Worm (Caenorhabditis elegans): ENCODE data around the gene cbp-2.

ce11 chrIII:9941020-9941674, 18.2 kb downstream of the cbp-2 start, which contains the start of the genes K03H1.9 and K03H1.12:
- TF ChIP-seq snpc-4 (tag; optimal IDR thresholded peaks at IDR 0.05) = no peak
- no peak for TF ChIP-seq ceh-28 (tag; optimal IDR thresholded peaks at IDR 0.05)
- no peak for TF ChIP-seq fkh-2 (tag; optimal IDR thresholded peaks at IDR 0.05)
- no peak for TF ChIP-seq fos-1 (tag; optimal IDR thresholded peaks at IDR 0.05)
- no peak for TF ChIP-seq ztf-11 (tag; optimal IDR thresholded peaks at IDR 0.05)
- no peak for TF ChIP-seq nhr-77 (tag; optimal IDR thresholded peaks at IDR 0.05)
- TF ChIP-seq mdl-1 (tag; optimal IDR thresholded peaks at IDR 0.05) = no peak
- no peak for TF ChIP-seq nfya-1 (tag; optimal IDR thresholded peaks at IDR 0.05; ENCODE audit: insufficient read depth)
- TF ChIP-seq zag-1 (tag; optimal IDR thresholded peaks at IDR 0.05) = no peak
- no peak for TF ChIP-seq egl-5 (tag; optimal IDR thresholded peaks at IDR 0.05)
- TF ChIP-seq nhr-67 (tag; optimal IDR thresholded peaks at IDR 0.05) = no peak
- TF ChIP-seq nhr-25 (tag; optimal IDR thresholded peaks at IDR 0.05) = no peak
- no peak for TF ChIP-seq nhr-23 (tag; optimal IDR thresholded peaks at IDR 0.05)

Data from whole organism, L3 larva.